Fruit fly (Drosophila melanogaster) whole organism, embryonic: Measurements from ENCODE around the gene CG7213.

Experiments used
- Ada2b ChIP-seq: fragments of 200-800 bp; sonication (Bioruptor generic); IDR thresholded peaks from 2 replicates; pipeline ENCODE4 v1.3.6; 2022; ENCODE audit warnings: missing biosample characterization, missing genetic modification characterization
- CG10274 ChIP-seq: fragments of 200-800 bp; sonication (Bioruptor generic); optimal IDR thresholded peaks from 3 replicates; lab custom pipeline; 2017; ENCODE audit warnings: missing biosample characterization, mild to moderate bottlenecking, missing genetic modification characterization
- CG12155 ChIP-seq: fragments of 200-800 bp; sonication (Bioruptor generic); optimal IDR thresholded peaks from 3 replicates; lab custom pipeline; 2016; ENCODE audit warnings: missing biosample characterization, missing genetic modification characterization
- CG12236 ChIP-seq: fragments of 200-800 bp; sonication (Bioruptor generic); optimal IDR thresholded peaks from 2 replicates; lab custom pipeline; 2016; ENCODE audit warnings: missing biosample characterization, missing genetic modification characterization
- CG1233 ChIP-seq: fragments of 200-800 bp; sonication (Bioruptor generic); optimal IDR thresholded peaks from 4 replicates; lab custom pipeline; 2018; ENCODE audit warnings: missing biosample characterization, mild to moderate bottlenecking, missing genetic modification characterization
- CG13775 ChIP-seq: fragments of 200-800 bp; sonication (Bioruptor generic); optimal IDR thresholded peaks from 3 replicates; lab custom pipeline; 2017; ENCODE audit warnings: missing biosample characterization, mild to moderate bottlenecking, missing genetic modification characterization
- CG14014 ChIP-seq: fragments of 200-800 bp; sonication (Bioruptor generic); IDR thresholded peaks from 2 replicates; pipeline ENCODE4 v1.3.6; 2022; ENCODE audit warnings: missing biosample characterization, missing genetic modification characterization
- CG16813 ChIP-seq: fragments of 200-800 bp; sonication (Bioruptor generic); IDR thresholded peaks from 3 replicates; pipeline ENCODE4 v1.3.6; 2022; ENCODE audit warnings: missing biosample characterization, missing genetic modification characterization; ENCODE audit not compliant: partially characterized antibody
- CG17612 ChIP-seq: fragments of 200-800 bp; sonication (Bioruptor generic); IDR thresholded peaks from 2 replicates; pipeline ENCODE4 v1.3.6; 2022; ENCODE audit warnings: missing biosample characterization, missing genetic modification characterization
- CG17912 ChIP-seq: fragments of 200-800 bp; sonication (Bioruptor generic); optimal IDR thresholded peaks from 2 replicates; lab custom pipeline; 2018; ENCODE audit warnings: missing biosample characterization, mild to moderate bottlenecking, missing genetic modification characterization
- CG1792 ChIP-seq: fragments of 200-800 bp; sonication (Bioruptor generic); optimal IDR thresholded peaks from 2 replicates; lab custom pipeline; 2016; ENCODE audit warnings: missing biosample characterization, missing genetic modification characterization
- CG2712 ChIP-seq: fragments of 200-800 bp; optimal IDR thresholded peaks from 3 replicates; lab custom pipeline; 2019; ENCODE audit warnings: missing biosample characterization, mild to moderate bottlenecking, missing genetic modification characterization, moderate library complexity
- CG3163 ChIP-seq: fragments of 200-800 bp; sonication (Bioruptor generic); optimal IDR thresholded peaks from 3 replicates; lab custom pipeline; 2016; ENCODE audit warnings: missing biosample characterization, missing genetic modification characterization
- CG7372 ChIP-seq: fragments of 200-800 bp; sonication (Bioruptor generic); IDR thresholded peaks from 2 replicates; pipeline ENCODE4 v1.3.6; 2022; ENCODE audit warnings: missing biosample characterization, missing genetic modification characterization
- CG7786 ChIP-seq: fragments of 200-800 bp; sonication (Bioruptor generic); optimal IDR thresholded peaks from 2 replicates; lab custom pipeline; 2016; ENCODE audit warnings: missing biosample characterization, missing genetic modification characterization
- CG8089 ChIP-seq: fragments of 200-800 bp; sonication (Bioruptor generic); optimal IDR thresholded peaks from 3 replicates; lab custom pipeline; 2016; ENCODE audit warnings: missing biosample characterization, missing genetic modification characterization
- CG9215 ChIP-seq: fragments of 200-800 bp; sonication (Bioruptor generic); IDR thresholded peaks from 2 replicates; pipeline ENCODE4 v1.3.6; 2022; ENCODE audit warnings: missing biosample characterization, missing genetic modification characterization
- CG9437 ChIP-seq: fragments of 200-800 bp; sonication (Bioruptor generic); optimal IDR thresholded peaks from 2 replicates; lab custom pipeline; 2018; ENCODE audit warnings: missing biosample characterization, mild to moderate bottlenecking, missing genetic modification characterization
- CkIIα-i1 ChIP-seq: fragments of 200-800 bp; sonication (Bioruptor generic); IDR thresholded peaks from 2 replicates; pipeline ENCODE4 v1.3.6; 2022; ENCODE audit warnings: missing biosample characterization, missing genetic modification characterization
- D ChIP-seq, 2 experiments: fragments of 200-800 bp in 1 of 2; fragments of >200 bp in 1 of 2; sonication (Bioruptor generic) in 1 of 2; optimal IDR thresholded peaks; 2 replicates in 1 of 2; 3 replicates in 1 of 2; lab custom pipeline; 2017; ENCODE audit warnings: mild to moderate bottlenecking in 1 of 2, missing biosample characterization in 1 of 2, missing genetic modification characterization in 1 of 2, missing genetic modification reagents in 1 of 2
- Deaf1 ChIP-seq: fragments of 200-800 bp; optimal IDR thresholded peaks from 3 replicates; lab custom pipeline; 2019; ENCODE audit warnings: missing biosample characterization, mild to moderate bottlenecking, missing genetic modification characterization, moderate library complexity
- E2f1 ChIP-seq: fragments of 200-800 bp; sonication (Bioruptor generic); IDR thresholded peaks from 2 replicates; pipeline ENCODE4 v1.3.6; 2022; ENCODE audit warnings: missing biosample characterization, missing genetic modification characterization
- Elba2 ChIP-seq: fragments of 200-800 bp; sonication (Bioruptor generic); optimal IDR thresholded peaks from 3 replicates; lab custom pipeline; 2016; ENCODE audit warnings: missing biosample characterization, missing genetic modification characterization
- Ets65A ChIP-seq: fragments of 200-800 bp; sonication (Bioruptor generic); peaks from one replicate; lab custom pipeline; 2016; ENCODE audit warnings: missing biosample characterization, missing genetic modification characterization
- Ets97D ChIP-seq: fragments of 200-800 bp; sonication (Bioruptor generic); optimal IDR thresholded peaks from 3 replicates; lab custom pipeline; 2016; ENCODE audit warnings: missing biosample characterization, missing genetic modification characterization
- Fer2 ChIP-seq: fragments of 200-800 bp; sonication (Bioruptor generic); optimal IDR thresholded peaks from 2 replicates; lab custom pipeline; 2018; ENCODE audit warnings: missing biosample characterization, mild to moderate bottlenecking, missing genetic modification characterization, moderate library complexity
- Gug ChIP-seq: fragments of 200-800 bp; sonication (Bioruptor generic); IDR thresholded peaks from 4 replicates; pipeline ENCODE4 v1.3.6; 2022; ENCODE audit warnings: missing biosample characterization, missing genetic modification characterization
- H2.0 ChIP-seq: fragments of 200-800 bp; sonication (Bioruptor generic); IDR thresholded peaks from 2 replicates; pipeline ENCODE4 v1.3.6; 2022; ENCODE audit warnings: missing biosample characterization, missing genetic modification characterization
- HLH54F ChIP-seq: fragments of 200-800 bp; sonication (Bioruptor generic); optimal IDR thresholded peaks from 3 replicates; lab custom pipeline; 2016; ENCODE audit warnings: missing biosample characterization, missing genetic modification characterization
- Lpt ChIP-seq: fragments of >200 bp; optimal IDR thresholded peaks from 2 replicates; lab custom pipeline; 2018; ENCODE audit warnings: missing biosample characterization, missing genetic modification characterization
- Mes4 ChIP-seq: fragments of 200-800 bp; sonication (Bioruptor generic); optimal IDR thresholded peaks from 2 replicates; lab custom pipeline; 2016; ENCODE audit warnings: missing biosample characterization, missing genetic modification characterization
- Vsx1 ChIP-seq: fragments of 200-800 bp; sonication (Bioruptor generic); optimal IDR thresholded peaks from 2 replicates; lab custom pipeline; 2017; ENCODE audit warnings: missing biosample characterization, mild to moderate bottlenecking, missing genetic modification characterization, missing genetic modification reagents
- bigmax ChIP-seq: fragments of 200-800 bp; sonication (Bioruptor generic); optimal IDR thresholded peaks from 2 replicates; lab custom pipeline; 2018; ENCODE audit warnings: missing biosample characterization, mild to moderate bottlenecking, missing genetic modification characterization
- caup ChIP-seq: fragments of 200-800 bp; sonication (Bioruptor generic); optimal IDR thresholded peaks from 3 replicates; lab custom pipeline; 2017; ENCODE audit warnings: missing biosample characterization, mild to moderate bottlenecking, missing genetic modification characterization, moderate library complexity; ENCODE audit not compliant: severe bottlenecking
- da ChIP-seq: fragments of 200-800 bp; sonication (Bioruptor generic); optimal IDR thresholded peaks from 2 replicates; lab custom pipeline; 2016; ENCODE audit warnings: missing biosample characterization, missing genetic modification characterization
- dati ChIP-seq: fragments of 200-800 bp; sonication (Bioruptor generic); IDR thresholded peaks from 2 replicates; pipeline ENCODE4 v1.3.6; 2022; ENCODE audit warnings: missing biosample characterization, missing genetic modification characterization
- gsb-n ChIP-seq: fragments of 200-800 bp; sonication (Bioruptor generic); optimal IDR thresholded peaks from 3 replicates; lab custom pipeline; 2018; ENCODE audit warnings: missing biosample characterization, mild to moderate bottlenecking, missing genetic modification characterization
- lab ChIP-seq: fragments of 200-800 bp; sonication (Bioruptor generic); optimal IDR thresholded peaks from 3 replicates; lab custom pipeline; 2017; ENCODE audit warnings: missing biosample characterization, missing genetic modification characterization, mild to moderate bottlenecking, moderate library complexity, missing genetic modification reagents
- nerfin-1 ChIP-seq: fragments of 200-800 bp; sonication (Bioruptor generic); optimal IDR thresholded peaks from 3 replicates; lab custom pipeline; 2019; ENCODE audit warnings: missing biosample characterization, mild to moderate bottlenecking, missing genetic modification characterization, moderate library complexity
- otp ChIP-seq: fragments of 200-800 bp; sonication (Bioruptor generic); IDR thresholded peaks from 3 replicates; pipeline ENCODE4, ENCODE4 v1.3.6; 2022; ENCODE audit warnings: missing biosample characterization, missing genetic modification characterization
- pho ChIP-seq: fragments of 200-800 bp; sonication (Bioruptor generic); optimal IDR thresholded peaks from 2 replicates; lab custom pipeline; 2016; ENCODE audit warnings: missing biosample characterization, missing genetic modification characterization
- pita ChIP-seq: fragments of 200-800 bp; sonication (Bioruptor generic); optimal IDR thresholded peaks from 2 replicates; lab custom pipeline; 2017; ENCODE audit warnings: missing biosample characterization, mild to moderate bottlenecking, missing genetic modification characterization
- sim ChIP-seq: fragments of 200-800 bp; sonication (Bioruptor generic); IDR thresholded peaks from 2 replicates; pipeline ENCODE4 v1.3.6; 2022; ENCODE audit warnings: missing biosample characterization, missing genetic modification characterization
- slou ChIP-seq: fragments of 200-800 bp; sonication (Bioruptor generic); optimal IDR thresholded peaks from 3 replicates; lab custom pipeline; 2016; ENCODE audit warnings: missing biosample characterization, missing genetic modification characterization
- tio ChIP-seq: fragments of 200-800 bp; sonication (Bioruptor generic); optimal IDR thresholded peaks from 2 replicates; lab custom pipeline; 2017; ENCODE audit warnings: missing biosample characterization, missing genetic modification characterization, inconsistent platforms
- trh ChIP-seq: fragments of 200-800 bp; sonication (Bioruptor generic); optimal IDR thresholded peaks from 2 replicates; lab custom pipeline; 2016; ENCODE audit warnings: missing biosample characterization, missing genetic modification characterization
- vfl ChIP-seq: fragments of 200-800 bp; sonication (Bioruptor generic); optimal IDR thresholded peaks from 2 replicates; lab custom pipeline; 2016; ENCODE audit warnings: missing biosample characterization, missing genetic modification characterization
- wor ChIP-seq: fragments of 200-800 bp; sonication (Bioruptor generic); IDR thresholded peaks from 2 replicates; pipeline ENCODE4 v1.3.6; 2022; ENCODE audit warnings: missing biosample characterization, missing genetic modification characterization
- z ChIP-seq: fragments of 200-800 bp; sonication (Bioruptor generic); IDR thresholded peaks from 3 replicates; pipeline ENCODE4 v1.3.6; 2022; ENCODE audit warnings: missing biosample characterization, missing genetic modification characterization

The CG7213 gene

dm6 chr3L:8185263-8186227 lies 54.9 kb downstream of the CG7213 start (continued):
- TF ChIP-seq dati (GFP tag; lab: Robert Waterston, UW) (no peak), E2f1 (GFP tag; lab: Robert Waterston, UW) (peak; percentile 52), lab (peak; percentile 70), pita (GFP tag; lab: Kevin White, UChicago) (no peak), CG1792 (GFP tag; lab: Kevin White, UChicago) (peak; percentile 29), CG12155 (GFP tag; lab: Kevin White, UChicago) (peak; percentile 47), CG8089 (GFP tag; lab: Kevin White, UChicago) (peak; percentile 35), tio (GFP tag; lab: Kevin White, UChicago) (peak; percentile 39), Lpt (GFP tag; lab: Kevin White, UChicago) (no peak), Vsx1 (GFP tag; lab: Kevin White, UChicago) (peak; percentile 47), gsb-n (tag; lab: Kevin White, UChicago) (no peak), HLH54F (GFP tag; lab: Kevin White, UChicago) (peak; percentile 57), vfl (GFP tag; lab: Kevin White, UChicago) (peak; percentile 32), Ets97D (GFP tag; lab: Kevin White, UChicago) (peak; percentile 5), CG9437 (no peak), Deaf1 (tag; lab: Kevin White, UChicago) (peak; percentile 23), CkIIα-i1 (GFP tag; lab: Robert Waterston, UW) (no peak), caup (GFP tag; lab: Kevin White, UChicago) (peak; percentile 57), Fer2 (tag; lab: Kevin White, UChicago) (peak; percentile 18), Ets65A (GFP tag; lab: Kevin White, UChicago) (peak; percentile 72), bigmax (no peak), CG3163 (GFP tag; lab: Kevin White, UChicago) (peak; percentile 25), CG17612 (GFP tag; lab: Robert Waterston, UW) (no peak), Ada2b (GFP tag; lab: Robert Waterston, UW) (peak; percentile 55; the same call in 1 of the 2 replicates), CG7786 (GFP tag; lab: Kevin White, UChicago) (peak; percentile 67), CG16813 (no peak), CG10274 (GFP tag; lab: Kevin White, UChicago) (peak; percentile 8), CG13775 (no peak), Gug (GFP tag; lab: Robert Waterston, UW) (peak; percentile 60; the same call in 2 of the 4 replicates), slou (GFP tag; lab: Kevin White, UChicago) (no peak), Mes4 (GFP tag; lab: Kevin White, UChicago) (peak; percentile 63), z (GFP tag; lab: Robert Waterston, UW) (no peak), CG12236 (GFP tag; lab: Kevin White, UChicago) (no peak), Elba2 (peak; percentile 67), otp (GFP tag; lab: Robert Waterston, UW) (peak; percentile 3; the same call in 1 of the 3 replicates), da (GFP tag; lab: Kevin White, UChicago) (no peak), trh (GFP tag; lab: Kevin White, UChicago) (no peak), sim (no peak), CG17912 (GFP tag; lab: Kevin White, UChicago) (no peak), wor (GFP tag; lab: Robert Waterston, UW) (no peak), nerfin-1 (tag; lab: Kevin White, UChicago) (peak; percentile 2), CG14014 (GFP tag; lab: Robert Waterston, UW) (0 out of 2 replicates have a peak, but pooled peaks have one; percentile 5), CG1233 (no peak), CG7372 (GFP tag; lab: Robert Waterston, UW) (0 out of 2 replicates have a peak, but pooled peaks have one; percentile 27), D (optimal IDR thresholded peaks at IDR 0.05; lab: Kevin White, UChicago) (peak; percentile 2), D (GFP tag; optimal IDR thresholded peaks at IDR 0.05; lab: Kevin White, UChicago) (peak; percentile 22), H2.0 (GFP tag; lab: Robert Waterston, UW) (no peak), CG9215 (GFP tag; lab: Robert Waterston, UW) (peak; percentile 38), CG2712 (tag; lab: Kevin White, UChicago) (peak; percentile 42), pho (GFP tag; lab: Kevin White, UChicago) (peak; percentile 55)
